Worm (Caenorhabditis elegans): Measurements from ENCODE around the gene Y38E10A.35.
A peak's percentile ranks its signal among the peaks of the same experiment; 100 is the strongest.

- TF ChIP-seq nhr-85 (tag) (peak; percentile 47), sptf-1 (tag; optimal IDR thresholded peaks at IDR 0.05) (no peak), ztf-11 (tag; optimal IDR thresholded peaks at IDR 0.05) (no peak)
Measured at ce11 chrII:12616081-12616480, 43.4 kb upstream of the Y38E10A.35 start, which contains the start of gene nspe-6.
